Fruit fly (Drosophila melanogaster) whole organism: ENCODE results near the gene Pih1D1.

ENCODE experiments used
- CG8478 ChIP-seq: fragments of >200 bp; optimal IDR thresholded peaks from 2 replicates; lab custom pipeline; 2018; ENCODE audit warnings: inconsistent platforms
- Dll ChIP-seq: fragments of >200 bp; optimal IDR thresholded peaks from 2 replicates; lab custom pipeline; 2017
- EcR ChIP-seq, 2 experiments: fragments of >200 bp; optimal IDR thresholded peaks; 2 replicates each; lab custom pipeline; 2017; ENCODE audit warnings: missing biosample characterization in 2 of 2, missing genetic modification characterization in 2 of 2, missing genetic modification reagents in 2 of 2
- pan ChIP-seq: fragments of >200 bp; optimal IDR thresholded peaks from 2 replicates; lab custom pipeline; 2017
- psq ChIP-seq: fragments of >200 bp; optimal IDR thresholded peaks from 2 replicates; lab custom pipeline; 2017
- usp ChIP-seq: fragments of >200 bp; optimal IDR thresholded peaks from 2 replicates; lab custom pipeline; 2017; ENCODE audit warnings: missing biosample characterization, missing genetic modification characterization, mixed read lengths

Gene Pih1D1

DNA sequence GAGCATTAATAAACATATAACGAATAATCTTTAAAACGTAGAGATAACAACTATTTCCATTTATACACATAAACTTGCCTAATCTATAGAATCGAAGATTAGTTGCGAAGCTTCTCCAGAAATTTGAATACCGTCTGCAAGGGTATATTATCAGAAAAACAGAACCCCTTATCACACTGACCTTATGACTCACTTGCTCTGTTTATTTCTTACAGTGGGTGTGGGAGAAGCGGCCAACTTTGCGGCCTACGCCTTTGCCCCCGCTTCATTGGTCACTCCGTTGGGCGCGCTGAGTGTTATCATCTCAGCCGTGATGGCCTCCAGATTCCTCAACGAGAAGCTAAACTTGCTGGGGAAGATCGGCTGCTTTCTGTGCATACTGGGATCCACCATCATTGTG is 16.3 kb downstream of the Pih1D1 start:
- no peak for TF ChIP-seq usp (GFP tag; lab: Kevin White, UChicago)
- TF ChIP-seq pan (lab: Kevin White, UChicago): no peak
- TF ChIP-seq Dll: no peak
- TF ChIP-seq EcR (GFP tag; optimal IDR thresholded peaks at IDR 0.05; lab: Kevin White, UChicago): no peak
- TF ChIP-seq CG8478 (lab: Kevin White, UChicago): no peak
- no peak for TF ChIP-seq psq (lab: Kevin White, UChicago)

DNA sequence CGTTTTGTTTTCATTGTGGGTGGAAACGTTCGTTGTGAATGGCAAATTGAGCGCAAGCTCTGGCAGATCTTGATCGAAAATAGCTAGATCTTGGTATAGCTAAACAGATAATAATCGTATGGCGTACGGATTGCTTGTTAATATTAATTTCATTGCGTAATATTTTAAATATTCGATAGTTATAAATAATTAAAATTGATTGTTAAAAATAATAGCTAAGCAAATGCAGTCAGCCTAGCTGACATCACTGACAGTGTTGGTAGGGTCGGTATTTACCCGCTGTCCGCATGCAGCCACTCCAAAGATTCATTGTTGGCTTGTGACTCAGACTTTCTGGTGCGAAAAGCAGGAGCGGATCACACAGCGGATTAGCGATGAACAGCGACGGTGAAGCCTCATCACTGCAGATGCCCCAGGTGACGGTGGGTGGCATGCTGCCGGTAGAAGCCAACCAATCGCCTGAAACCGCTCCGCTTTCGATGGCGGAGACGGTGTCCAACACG is 17.2 kb downstream of the Pih1D1 start, which contains the start of the genes CG5776 and spict:
Gene CG5776, minus strand, starts transcription at position 34 of the 503 bp plus-strand sequence.
Gene spict, plus strand, starts transcription at position 308 of the 503 bp plus-strand sequence.
- TF ChIP-seq CG8478 (lab: Kevin White, UChicago): no peak
- TF ChIP-seq usp (GFP tag; lab: Kevin White, UChicago): no peak
- no peak for TF ChIP-seq pan (lab: Kevin White, UChicago)
- no peak for TF ChIP-seq Dll
- no peak for TF ChIP-seq psq (lab: Kevin White, UChicago)
- TF ChIP-seq EcR (GFP tag; optimal IDR thresholded peaks at IDR 0.05; lab: Kevin White, UChicago): no peak

DNA sequence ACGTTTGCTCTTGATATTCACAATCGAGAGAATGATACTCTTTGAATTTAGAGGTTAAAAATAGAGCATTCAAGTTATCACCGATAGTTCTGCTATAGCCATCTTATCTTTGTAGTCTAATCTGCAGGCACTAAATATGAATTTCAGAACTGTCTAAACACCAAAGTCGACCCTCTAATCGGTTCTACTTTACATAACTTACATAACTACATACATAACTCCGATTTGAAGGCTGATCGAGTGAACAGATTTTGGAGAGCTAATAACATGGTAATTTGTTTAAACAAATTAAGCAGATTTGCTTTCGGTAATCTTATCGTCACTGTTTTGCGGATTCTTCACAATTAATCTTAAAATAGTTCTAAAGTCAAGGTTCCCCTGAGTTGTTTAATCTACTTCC is 20.1 kb downstream of the Pih1D1 start:
- TF ChIP-seq usp (GFP tag; lab: Kevin White, UChicago) (no peak), EcR (GFP tag; optimal IDR thresholded peaks at IDR 0.05; lab: Kevin White, UChicago) (no peak), Dll (no peak), CG8478 (lab: Kevin White, UChicago) (no peak), psq (lab: Kevin White, UChicago) (no peak), pan (lab: Kevin White, UChicago) (no peak)

DNA sequence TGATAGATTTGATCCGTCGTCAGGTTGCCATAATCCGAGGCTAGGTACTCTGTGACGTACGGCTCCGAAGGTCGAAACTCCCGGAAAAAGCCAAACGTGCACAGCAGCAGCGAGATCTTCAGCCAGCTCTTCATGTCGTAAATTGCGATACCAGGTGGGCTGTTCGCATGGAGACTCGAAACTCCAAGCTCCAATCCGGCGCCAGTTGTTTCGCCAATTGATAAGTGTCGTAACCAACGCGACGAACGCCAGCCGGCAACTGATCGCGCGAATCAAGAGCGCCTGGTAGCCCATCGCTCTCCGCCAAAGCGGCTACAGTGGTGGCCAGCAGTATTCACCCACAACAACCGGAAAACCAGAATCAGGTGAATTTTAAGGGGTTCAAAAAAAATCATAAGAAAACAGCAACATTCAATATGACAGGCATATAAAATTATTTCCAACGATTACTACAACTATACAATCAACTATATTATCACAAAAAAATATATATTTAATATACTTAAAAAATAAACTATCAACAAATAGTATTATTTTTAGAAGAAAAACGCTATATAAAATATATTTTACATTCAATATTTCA is 21.2 kb downstream of the Pih1D1 start, which contains the start of gene CG17036:
Gene CG17036, minus strand, starts transcription at position 366 of the 583 bp plus-strand sequence.
- TF ChIP-seq usp (GFP tag; lab: Kevin White, UChicago) (no peak), psq (lab: Kevin White, UChicago) (no peak)

DNA sequence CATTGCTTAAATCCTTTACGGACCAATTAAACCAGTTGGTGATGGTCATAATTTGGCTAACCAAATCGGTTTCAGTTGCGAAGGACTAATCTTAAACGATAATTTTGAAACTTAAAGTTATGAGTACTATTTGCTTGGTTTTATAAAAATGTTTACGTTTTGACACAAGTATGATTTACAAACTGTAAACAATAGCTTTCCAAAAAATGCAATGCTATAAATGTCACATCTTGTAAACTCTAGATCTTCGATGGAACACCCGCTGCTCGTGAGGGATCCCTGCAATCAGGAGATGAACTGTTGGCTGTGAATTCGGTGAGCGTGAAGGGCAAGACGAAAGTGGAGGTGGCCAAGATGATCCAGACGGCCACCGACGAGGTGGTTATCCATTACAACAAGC is 24.4 kb downstream of the Pih1D1 start, which contains the start of gene CG5781:
Gene CG5781, minus strand, starts transcription at position 101 of the 400 bp plus-strand sequence.
- no peak for TF ChIP-seq Dll

DNA sequence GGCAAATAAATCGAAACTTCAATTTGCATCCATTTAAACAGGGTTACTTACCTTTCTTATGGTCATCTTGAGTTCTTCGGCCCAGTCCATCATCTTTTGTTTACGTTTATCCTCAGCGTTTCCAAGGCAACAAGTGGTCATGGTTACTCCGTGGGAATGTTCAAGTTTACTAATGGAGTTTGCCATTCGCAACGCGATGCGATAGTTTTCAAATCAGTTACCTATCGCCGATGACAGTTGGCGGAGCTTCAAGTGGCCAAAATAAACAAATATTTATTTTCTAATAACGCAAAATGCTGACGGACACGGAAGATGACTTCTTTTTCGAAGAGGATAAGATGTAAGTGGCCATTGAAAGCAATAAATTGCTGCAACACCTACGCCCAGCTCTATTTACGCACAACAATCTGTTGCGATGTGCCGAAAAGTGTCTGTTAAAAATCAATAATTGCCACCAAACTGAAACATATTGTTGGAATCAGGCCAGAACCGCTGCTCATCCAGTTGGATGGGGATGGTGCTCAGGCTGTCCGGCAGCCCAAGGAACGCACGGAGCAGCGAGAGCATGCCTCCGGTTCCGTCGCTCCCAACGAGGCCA is 26.7 kb downstream of the Pih1D1 start, which contains the start of the genes IFT43 and PICK1:
Gene IFT43, minus strand, starts transcription at position 166 of the 598 bp plus-strand sequence.
Gene PICK1, plus strand, starts transcription at position 211 of the 598 bp plus-strand sequence.
- TF ChIP-seq CG8478 (lab: Kevin White, UChicago) (no peak), EcR (GFP tag; optimal IDR thresholded peaks at IDR 0.05; lab: Kevin White, UChicago) (no peak), psq (lab: Kevin White, UChicago) (no peak), usp (GFP tag; lab: Kevin White, UChicago) (no peak), pan (lab: Kevin White, UChicago) (no peak), Dll (no peak)

DNA sequence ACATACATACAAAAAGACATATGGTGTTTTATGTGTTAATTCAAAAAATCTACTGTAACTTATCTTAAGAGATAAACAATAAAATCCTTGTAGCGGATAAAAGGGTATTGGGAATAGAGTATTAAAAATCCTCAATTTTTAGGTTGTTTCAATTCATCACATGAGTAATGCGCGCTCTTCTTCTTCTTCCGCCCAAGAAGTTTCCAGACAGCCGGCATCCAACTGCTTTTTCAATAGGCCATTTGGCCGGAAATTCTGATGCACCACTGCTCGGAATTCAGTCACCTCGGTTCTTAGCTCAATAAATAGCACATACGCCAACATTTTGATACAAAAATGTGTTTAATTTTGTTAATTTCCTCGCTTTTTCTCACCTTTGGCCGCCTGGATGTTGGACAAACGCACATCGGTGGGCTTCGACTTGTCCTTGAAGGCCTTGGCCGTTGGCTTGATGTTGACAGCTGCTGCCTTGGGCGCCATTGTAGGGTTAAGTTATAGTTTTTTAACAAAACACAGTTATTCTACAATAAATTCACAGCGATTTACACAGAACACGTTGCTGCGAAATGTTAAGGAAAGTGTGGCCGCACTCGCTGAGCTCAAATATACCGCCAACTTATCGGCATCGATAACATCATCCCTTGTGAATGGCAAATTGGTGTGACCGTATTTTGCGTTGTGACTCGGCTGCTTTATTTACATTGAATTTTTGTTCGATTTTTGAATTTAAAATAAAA is 29.1 kb downstream of the Pih1D1 start, which contains the start of the genes CCT4 and CG6153:
Gene CCT4, minus strand, starts transcription at position 592 of the 737 bp plus-strand sequence.
Gene CG6153, plus strand, starts transcription at position 651 of the 737 bp plus-strand sequence.
- no peak for TF ChIP-seq CG8478 (lab: Kevin White, UChicago)
- no peak for TF ChIP-seq EcR (GFP tag; optimal IDR thresholded peaks at IDR 0.05; lab: Kevin White, UChicago)
- TF ChIP-seq usp (GFP tag; lab: Kevin White, UChicago): no peak
- no peak for TF ChIP-seq psq (lab: Kevin White, UChicago)
- no peak for TF ChIP-seq Dll
- no peak for TF ChIP-seq pan (lab: Kevin White, UChicago)

DNA sequence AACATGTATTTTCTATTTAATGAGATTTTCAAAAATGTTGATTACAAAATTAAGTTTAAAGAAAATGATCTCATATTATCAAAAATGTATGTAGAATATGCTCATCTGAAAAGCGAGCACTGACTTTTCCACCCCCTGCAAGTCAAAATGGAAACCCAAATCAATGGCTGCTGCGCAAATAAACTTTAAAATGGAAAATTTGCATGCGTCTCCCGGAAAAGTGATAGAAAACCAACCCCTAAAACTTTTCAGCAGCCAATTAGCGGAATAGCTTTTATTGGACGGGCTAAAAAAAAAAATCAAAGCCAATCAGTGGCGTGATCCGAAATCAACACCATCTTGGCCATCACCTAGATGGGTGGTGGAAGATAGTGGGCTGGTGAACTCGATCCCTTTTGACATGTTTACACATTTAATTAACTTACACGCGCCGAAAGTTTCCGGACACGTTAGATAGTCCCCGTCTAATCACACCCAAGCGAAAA is 32.3 kb downstream of the Pih1D1 start:
- no peak for TF ChIP-seq CG8478 (lab: Kevin White, UChicago)
- TF ChIP-seq usp (GFP tag; lab: Kevin White, UChicago): no peak
- no peak for TF ChIP-seq EcR (GFP tag; optimal IDR thresholded peaks at IDR 0.05; lab: Kevin White, UChicago)
- TF ChIP-seq psq (lab: Kevin White, UChicago): no peak
- TF ChIP-seq pan (lab: Kevin White, UChicago): no peak
- TF ChIP-seq Dll: no peak

DNA sequence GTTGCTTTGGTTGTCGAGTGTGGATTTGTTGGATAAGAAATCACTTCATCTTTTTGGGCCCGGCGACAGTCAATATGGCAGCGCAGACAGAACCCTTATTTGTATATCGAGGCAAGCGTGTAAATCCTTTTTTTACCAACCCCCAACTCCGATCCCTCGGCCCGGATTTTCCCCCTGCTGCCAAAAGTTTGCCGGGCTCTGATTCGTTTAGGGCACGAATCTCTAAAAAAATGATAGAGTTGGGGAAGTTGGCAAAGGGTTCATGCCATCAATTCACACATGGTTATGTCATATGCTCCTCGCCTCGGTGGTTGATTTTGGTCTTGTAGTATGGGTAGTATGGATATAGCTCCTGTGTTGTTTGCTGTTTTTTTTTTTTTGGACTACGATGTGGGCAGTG is 34.8 kb downstream of the Pih1D1 start:
- no peak for TF ChIP-seq CG8478 (lab: Kevin White, UChicago)
- TF ChIP-seq Dll: no peak
- TF ChIP-seq psq (lab: Kevin White, UChicago): no peak
- no peak for TF ChIP-seq usp (GFP tag; lab: Kevin White, UChicago)
- no peak for TF ChIP-seq EcR (GFP tag; optimal IDR thresholded peaks at IDR 0.05; lab: Kevin White, UChicago)
- no peak for TF ChIP-seq pan (lab: Kevin White, UChicago)

DNA sequence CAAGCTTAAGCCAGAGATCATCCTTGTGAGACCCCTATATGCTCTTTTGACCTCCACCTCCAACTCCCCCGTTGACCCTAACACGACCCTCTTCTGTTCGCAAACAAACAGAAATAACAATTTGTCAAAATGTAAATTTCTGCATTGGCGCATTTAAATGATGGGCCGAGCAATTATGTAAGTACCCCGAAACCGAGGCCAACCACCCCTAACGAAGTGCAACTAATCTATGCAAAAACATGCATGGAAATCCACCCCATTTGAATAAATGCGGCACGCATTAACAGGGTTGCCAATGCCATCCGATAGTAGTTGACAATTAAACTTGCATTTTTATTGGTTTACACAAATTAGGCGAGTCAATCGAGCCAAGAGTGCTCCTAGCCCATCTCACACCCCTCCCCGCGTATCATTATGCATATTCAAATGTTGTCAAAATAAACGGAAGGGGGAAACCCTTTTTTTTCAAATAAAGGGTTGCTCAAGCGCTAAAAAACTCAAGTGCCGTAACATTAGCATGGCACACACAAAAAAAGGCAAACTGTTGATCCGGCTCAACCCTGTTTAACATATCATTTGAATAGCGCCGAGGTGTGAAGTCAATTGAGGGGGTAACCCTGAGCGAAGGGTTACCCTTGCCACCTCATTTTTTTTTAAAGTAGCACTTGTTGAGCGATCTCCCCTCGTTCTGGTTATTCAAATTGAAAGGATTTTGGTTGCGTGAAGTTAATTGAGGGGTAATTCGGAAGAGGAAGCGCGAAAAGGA is 39.9 kb downstream of the Pih1D1 start:
- no peak for TF ChIP-seq usp (GFP tag; lab: Kevin White, UChicago)
- TF ChIP-seq pan (lab: Kevin White, UChicago): no peak
- TF ChIP-seq psq (lab: Kevin White, UChicago): no peak

DNA sequence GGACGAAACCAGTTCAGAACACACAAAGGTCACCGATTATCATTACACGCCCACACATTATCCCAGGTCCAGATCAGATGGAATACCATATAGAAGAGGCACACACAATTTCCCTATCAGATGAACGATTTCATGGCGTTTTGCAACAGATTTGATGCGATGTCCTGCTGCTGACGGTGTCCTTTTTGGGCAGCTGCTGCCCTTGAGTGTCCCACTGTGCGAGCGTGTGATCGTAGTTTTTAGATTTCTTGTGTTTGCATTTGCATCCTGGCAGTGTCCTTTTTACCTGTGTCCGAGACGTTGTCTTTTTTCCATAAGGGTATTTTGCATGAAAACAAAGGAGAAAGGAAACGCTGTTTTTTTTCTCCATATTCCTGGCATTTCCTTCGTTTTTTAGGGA is 42.3 kb downstream of the Pih1D1 start:
- TF ChIP-seq CG8478 (lab: Kevin White, UChicago) (no peak), Dll (no peak), pan (lab: Kevin White, UChicago) (no peak), psq (lab: Kevin White, UChicago) (no peak), EcR (GFP tag; optimal IDR thresholded peaks at IDR 0.05; lab: Kevin White, UChicago) (no peak), usp (GFP tag; lab: Kevin White, UChicago) (no peak)
